Fruit fly (Drosophila melanogaster) whole organism, prepupa: Measurements from ENCODE around the gene CG15891.

Experiments
- CG10631 ChIP-seq: fragments of 200-800 bp; sonication (Bioruptor generic); optimal IDR thresholded peaks from 2 replicates; lab custom pipeline; 2016; ENCODE audit warnings: missing biosample characterization, missing genetic modification characterization
- CG10669 ChIP-seq: fragments of 200-800 bp; sonication (Bioruptor generic); optimal IDR thresholded peaks from 3 replicates; lab custom pipeline; 2018; ENCODE audit warnings: missing biosample characterization, mild to moderate bottlenecking, missing genetic modification characterization, moderate library complexity
- CG11294 ChIP-seq: fragments of 200-800 bp; sonication (Bioruptor generic); IDR thresholded peaks from 2 replicates; pipeline ENCODE4 v1.3.6; 2022; ENCODE audit warnings: missing biosample characterization, missing genetic modification characterization
- CG15336 ChIP-seq: fragments of 200-800 bp; sonication (Bioruptor generic); IDR thresholded peaks from 2 replicates; pipeline ENCODE4 v1.3.6; 2022; ENCODE audit warnings: missing biosample characterization, missing genetic modification characterization
- CG3032 ChIP-seq: fragments of 200-800 bp; optimal IDR thresholded peaks from 2 replicates; lab custom pipeline; 2019; ENCODE audit warnings: missing biosample characterization, mild to moderate bottlenecking, missing genetic modification characterization, moderate library complexity
- CG31627 ChIP-seq: fragments of 200-800 bp; sonication (Bioruptor generic); optimal IDR thresholded peaks from 3 replicates; lab custom pipeline; 2016; ENCODE audit warnings: missing biosample characterization, missing genetic modification characterization
- CG32006 ChIP-seq: fragments of 200-800 bp; sonication (Bioruptor generic); optimal IDR thresholded peaks from 3 replicates; lab custom pipeline; 2017; ENCODE audit warnings: missing biosample characterization, mild to moderate bottlenecking, missing genetic modification characterization
- CG34406 ChIP-seq: fragments of 200-800 bp; sonication (Bioruptor generic); optimal IDR thresholded peaks from 3 replicates; lab custom pipeline; 2016; ENCODE audit warnings: missing biosample characterization, missing genetic modification characterization
- CG3919 ChIP-seq: fragments of 200-800 bp; sonication (Bioruptor generic); optimal IDR thresholded peaks from 3 replicates; lab custom pipeline; 2016; ENCODE audit warnings: missing biosample characterization, missing genetic modification characterization
- CG4318 ChIP-seq: fragments of 200-800 bp; sonication (Bioruptor generic); optimal IDR thresholded peaks from 3 replicates; lab custom pipeline; 2017; ENCODE audit warnings: missing biosample characterization, mild to moderate bottlenecking, missing genetic modification characterization
- CG6163 ChIP-seq: fragments of 200-800 bp; sonication (Bioruptor generic); IDR thresholded peaks from 3 replicates; pipeline ENCODE4 v1.3.6; 2022; ENCODE audit warnings: missing biosample characterization, missing genetic modification characterization
- CG6276 ChIP-seq: fragments of 200-800 bp; sonication (Bioruptor generic); optimal IDR thresholded peaks from 2 replicates; lab custom pipeline; 2017; ENCODE audit warnings: missing biosample characterization, mild to moderate bottlenecking, missing genetic modification characterization
- CG6792 ChIP-seq: fragments of 200-800 bp; sonication (Bioruptor generic); optimal IDR thresholded peaks from 3 replicates; lab custom pipeline; 2016; ENCODE audit warnings: missing biosample characterization, missing genetic modification characterization
- CG8119 ChIP-seq: fragments of 200-800 bp; sonication (Bioruptor generic); IDR thresholded peaks from 3 replicates; pipeline ENCODE4 v1.3.6; 2022; ENCODE audit warnings: missing biosample characterization, missing genetic modification characterization
- CG8319 ChIP-seq: fragments of 200-800 bp; sonication (Bioruptor generic); optimal IDR thresholded peaks from 3 replicates; lab custom pipeline; 2016; ENCODE audit warnings: missing biosample characterization, missing genetic modification characterization
- CG8632 ChIP-seq: fragments of 200-800 bp; sonication (Bioruptor generic); optimal IDR thresholded peaks from 3 replicates; lab custom pipeline; 2016; ENCODE audit warnings: missing biosample characterization, missing genetic modification characterization
- CG9139 ChIP-seq: fragments of 200-800 bp; sonication (Bioruptor generic); optimal IDR thresholded peaks from 3 replicates; lab custom pipeline; 2017; ENCODE audit warnings: missing biosample characterization, mild to moderate bottlenecking, missing genetic modification characterization
- Eip75B ChIP-seq: fragments of 200-800 bp; sonication (Bioruptor generic); optimal IDR thresholded peaks from 3 replicates; lab custom pipeline; 2016; ENCODE audit warnings: missing biosample characterization, missing genetic modification characterization
- Eip78C ChIP-seq: fragments of 200-800 bp; sonication (Bioruptor generic); peaks from one replicate; lab custom pipeline; 2016; ENCODE audit warnings: missing biosample characterization, missing genetic modification characterization
- Eip93F ChIP-seq: fragments of 200-800 bp; sonication (Bioruptor generic); optimal IDR thresholded peaks from 2 replicates; lab custom pipeline; 2016; ENCODE audit warnings: missing biosample characterization, mild to moderate bottlenecking, missing genetic modification characterization
- Ets96B ChIP-seq: fragments of 200-800 bp; optimal IDR thresholded peaks from 2 replicates; lab custom pipeline; 2019; ENCODE audit warnings: missing biosample characterization, mild to moderate bottlenecking, missing genetic modification characterization, moderate library complexity
- Gug ChIP-seq: fragments of 200-800 bp; sonication (Bioruptor generic); IDR thresholded peaks from 2 replicates; pipeline ENCODE4 v1.3.6; 2022; ENCODE audit warnings: missing biosample characterization, missing genetic modification characterization
- Hr38 ChIP-seq: sonication (Bioruptor generic); optimal IDR thresholded peaks from 2 replicates; lab custom pipeline; 2016; ENCODE audit warnings: missing biosample characterization, missing genetic modification characterization
- Hr39 ChIP-seq: fragments of 200-800 bp; sonication (Bioruptor generic); optimal IDR thresholded peaks from 2 replicates; lab custom pipeline; 2016; ENCODE audit warnings: missing biosample characterization, missing genetic modification characterization
- Met ChIP-seq: fragments of 200-800 bp; sonication (Bioruptor generic); optimal IDR thresholded peaks from 3 replicates; lab custom pipeline; 2016; ENCODE audit warnings: missing biosample characterization, missing genetic modification characterization
- OdsH ChIP-seq: fragments of 200-800 bp; sonication (Bioruptor generic); optimal IDR thresholded peaks from 3 replicates; lab custom pipeline; 2016; ENCODE audit warnings: missing biosample characterization, missing genetic modification characterization
- Smox ChIP-seq: fragments of 200-800 bp; sonication (Bioruptor generic); optimal IDR thresholded peaks from 3 replicates; lab custom pipeline; 2016; ENCODE audit warnings: missing biosample characterization, missing genetic modification characterization
- Sox102F ChIP-seq: fragments of 200-800 bp; sonication (Bioruptor generic); optimal IDR thresholded peaks from 2 replicates; lab custom pipeline; 2016; ENCODE audit warnings: missing biosample characterization, mild to moderate bottlenecking, missing genetic modification characterization
- Sox14 ChIP-seq: fragments of 200-800 bp; sonication (Bioruptor generic); optimal IDR thresholded peaks from 3 replicates; lab custom pipeline; 2016; ENCODE audit warnings: missing biosample characterization, missing genetic modification characterization
- Sox15 ChIP-seq: fragments of 200-800 bp; sonication (Bioruptor generic); optimal IDR thresholded peaks from 3 replicates; lab custom pipeline; 2016; ENCODE audit warnings: missing biosample characterization, missing genetic modification characterization
- achi ChIP-seq: fragments of 200-800 bp; sonication (Bioruptor generic); optimal IDR thresholded peaks from 3 replicates; lab custom pipeline; 2016; ENCODE audit warnings: missing biosample characterization, missing genetic modification characterization
- acj6 ChIP-seq: fragments of 200-800 bp; sonication (Bioruptor generic); optimal IDR thresholded peaks from 3 replicates; lab custom pipeline; 2016; ENCODE audit warnings: missing biosample characterization, missing genetic modification characterization
- cyc ChIP-seq: fragments of 200-800 bp; sonication (Bioruptor generic); optimal IDR thresholded peaks from 3 replicates; lab custom pipeline; 2016; ENCODE audit warnings: missing biosample characterization, missing genetic modification characterization
- dac ChIP-seq: fragments of 200-800 bp; sonication (Bioruptor generic); optimal IDR thresholded peaks from 2 replicates; lab custom pipeline; 2017; ENCODE audit warnings: missing biosample characterization, mild to moderate bottlenecking, missing genetic modification characterization
- eg ChIP-seq: fragments of 200-800 bp; sonication (Bioruptor generic); IDR thresholded peaks from 3 replicates; pipeline ENCODE4 v1.3.6; 2022; ENCODE audit warnings: missing biosample characterization, missing genetic modification characterization
- esn ChIP-seq: fragments of 200-800 bp; sonication (Bioruptor generic); optimal IDR thresholded peaks from 2 replicates; lab custom pipeline; 2016; ENCODE audit warnings: missing biosample characterization, mild to moderate bottlenecking, missing genetic modification characterization, moderate library complexity
- fkh ChIP-seq: fragments of 200-800 bp; sonication (Bioruptor generic); optimal IDR thresholded peaks from 3 replicates; lab custom pipeline; 2017; ENCODE audit warnings: missing biosample characterization, mild to moderate bottlenecking, missing genetic modification characterization, moderate library complexity
- lz ChIP-seq: fragments of 200-800 bp; sonication (Bioruptor generic); optimal IDR thresholded peaks from 3 replicates; lab custom pipeline; 2016; ENCODE audit warnings: missing biosample characterization, missing genetic modification characterization
- pdm3 ChIP-seq: fragments of 200-800 bp; sonication (Bioruptor generic); optimal IDR thresholded peaks from 3 replicates; lab custom pipeline; 2016; ENCODE audit warnings: missing biosample characterization, missing genetic modification characterization
- spab ChIP-seq: fragments of 200-800 bp; sonication (Bioruptor generic); optimal IDR thresholded peaks from 2 replicates; lab custom pipeline; 2017; ENCODE audit warnings: missing biosample characterization, mild to moderate bottlenecking, missing genetic modification characterization, missing genetic modification reagents
- topi ChIP-seq: fragments of 200-800 bp; sonication (Bioruptor generic); optimal IDR thresholded peaks from 3 replicates; lab custom pipeline; 2016; ENCODE audit warnings: missing biosample characterization, missing genetic modification characterization
- vri ChIP-seq: fragments of 200-800 bp; sonication (Bioruptor generic); optimal IDR thresholded peaks from 3 replicates; lab custom pipeline; 2016; ENCODE audit warnings: missing biosample characterization, mild to moderate bottlenecking, missing genetic modification characterization

The CG15891 gene

dm6 chrX:6343786-6344537, 48.8 kb upstream of the CG15891 start (continued):
- TF ChIP-seq CG8319 (peak; percentile 64), CG11294 (GFP tag; lab: Robert Waterston, UW) (peak; percentile 91), CG3032 (tag; lab: Kevin White, UChicago) (peak; percentile 29), acj6 (GFP tag; lab: Kevin White, UChicago) (peak; percentile 81), pdm3 (GFP tag; lab: Kevin White, UChicago) (peak; percentile 91), Sox15 (GFP tag; lab: Kevin White, UChicago) (peak; percentile 69), dac (GFP tag; lab: Kevin White, UChicago) (peak; percentile 76), Gug (peak; percentile 92), CG34406 (GFP tag; lab: Kevin White, UChicago) (peak; percentile 74), eg (peak; percentile 97), Eip75B (GFP tag; lab: Kevin White, UChicago) (peak; percentile 84), Hr38 (GFP tag; lab: Kevin White, UChicago) (peak; percentile 57), lz (GFP tag; lab: Kevin White, UChicago) (peak; percentile 89), Ets96B (tag; lab: Kevin White, UChicago) (peak; percentile 56)

dm6 chrX:6343323-6343722, 48.2 kb upstream of the CG15891 start:
- peak; percentile 43 for TF ChIP-seq CG10631
- TF ChIP-seq topi (GFP tag; lab: Kevin White, UChicago), result peak; percentile 55
- TF ChIP-seq CG9139, result no peak
- TF ChIP-seq CG32006 (GFP tag; lab: Kevin White, UChicago), result peak; percentile 40
- TF ChIP-seq CG8632, result peak; percentile 28
- peak; percentile 33 for TF ChIP-seq Sox102F (GFP tag; lab: Kevin White, UChicago)
- TF ChIP-seq CG3919 (GFP tag; lab: Kevin White, UChicago), result peak; percentile 26
- TF ChIP-seq esn (GFP tag; lab: Kevin White, UChicago), result peak; percentile 46
- peak; percentile 13 for TF ChIP-seq lz (GFP tag; lab: Kevin White, UChicago)
- no peak for TF ChIP-seq fkh
- TF ChIP-seq CG6792 (GFP tag; lab: Kevin White, UChicago), result peak; percentile 27
- TF ChIP-seq Eip93F (GFP tag; lab: Kevin White, UChicago), result no peak
- TF ChIP-seq spab (GFP tag; lab: Kevin White, UChicago), result peak; percentile 8
- peak; percentile 81 for TF ChIP-seq Eip78C
- TF ChIP-seq Gug, result no peak
- TF ChIP-seq CG6276 (GFP tag; lab: Kevin White, UChicago), result no peak
- TF ChIP-seq CG4318 (GFP tag; lab: Kevin White, UChicago), result no peak
- peak; percentile 20; the same call in 1 of the 2 replicates for TF ChIP-seq CG15336 (GFP tag; lab: Robert Waterston, UW)
- TF ChIP-seq Smox, result peak; percentile 50
- TF ChIP-seq Sox15 (GFP tag; lab: Kevin White, UChicago), result no peak
- TF ChIP-seq Sox14 (GFP tag; lab: Kevin White, UChicago), result no peak
- TF ChIP-seq CG6163 (GFP tag; lab: Robert Waterston, UW), result peak; percentile 32; the same call in 1 of the 3 replicates
- peak; percentile 53 for TF ChIP-seq Met (GFP tag; lab: Kevin White, UChicago)
- peak; percentile 19 for TF ChIP-seq CG34406 (GFP tag; lab: Kevin White, UChicago)
- TF ChIP-seq Hr39 (GFP tag; lab: Kevin White, UChicago), result peak; percentile 13
- TF ChIP-seq CG10669 (GFP tag; lab: Kevin White, UChicago), result peak; percentile 39
- peak; percentile 50 for TF ChIP-seq OdsH
- TF ChIP-seq eg, result 0 out of 3 replicates have a peak, but pooled peaks have one; percentile 14
- 0 out of 3 replicates have a peak, but pooled peaks have one; percentile 27 for TF ChIP-seq CG8119 (GFP tag; lab: Robert Waterston, UW)
- peak; percentile 33 for TF ChIP-seq pdm3 (GFP tag; lab: Kevin White, UChicago)
- peak; percentile 16 for TF ChIP-seq cyc (GFP tag; lab: Kevin White, UChicago)
- TF ChIP-seq acj6 (GFP tag; lab: Kevin White, UChicago), result peak; percentile 50
- TF ChIP-seq Ets96B (tag; lab: Kevin White, UChicago), result peak; percentile 20
- peak; percentile 2 for TF ChIP-seq CG31627
- peak; percentile 37 for TF ChIP-seq achi (GFP tag; lab: Kevin White, UChicago)
- TF ChIP-seq vri, result peak; percentile 14
- TF ChIP-seq CG3032 (tag; lab: Kevin White, UChicago), result peak; percentile 1
